Worm (Caenorhabditis elegans) whole organism, L1 larva: ENCODE data around the gene ZK930.4.

Experiments
- C04F5.9 ChIP-seq: sonication (generic microtip); optimal IDR thresholded peaks from 2 replicates; lab custom pipeline; 2016; ENCODE audit warnings: missing genetic modification characterization, missing compliant biosample characterization
- F16B12.6 ChIP-seq: fragments of 150-350 bp; optimal IDR thresholded peaks from 2 replicates; lab custom pipeline; 2014; ENCODE audit warnings: missing biosample characterization, missing genetic modification characterization
- blmp-1 ChIP-seq: fragments of 150-350 bp; optimal IDR thresholded peaks from 2 replicates; lab custom pipeline; 2014; ENCODE audit warnings: missing biosample characterization, missing genetic modification characterization
- ceh-63 ChIP-seq: fragments of 200-800 bp; sonication (Bioruptor generic); optimal IDR thresholded peaks from 2 replicates; lab custom pipeline; 2018; ENCODE audit warnings: mild to moderate bottlenecking, missing genetic modification characterization, missing compliant biosample characterization
- ceh-82 ChIP-seq, 3 experiments: fragments of 150-350 bp in 1 of 3; sonication (generic microtip) in 2 of 3; optimal IDR thresholded peaks; 2 replicates each; lab custom pipeline; 2014 to 2017; ENCODE audit warnings: missing biosample characterization in 3 of 3, missing genetic modification characterization in 3 of 3
- ceh-88 ChIP-seq: fragments of 200-800 bp; sonication (Bioruptor generic); IDR thresholded peaks from 2 replicates; pipeline ENCODE4 v1.3.6; 2022; ENCODE audit warnings: missing genetic modification characterization, missing compliant biosample characterization
- ceh-90 ChIP-seq: sonication (generic microtip); optimal IDR thresholded peaks from 2 replicates; lab custom pipeline; 2016; ENCODE audit warnings: missing genetic modification characterization, missing compliant biosample characterization
- ces-1 ChIP-seq: fragments of 150-350 bp; optimal IDR thresholded peaks from 2 replicates; lab custom pipeline; 2014; ENCODE audit warnings: missing biosample characterization, missing genetic modification reagents, missing genetic modification characterization
- dpl-1 ChIP-seq, 3 experiments: fragments of 150-350 bp in 2 of 3; sonication (generic microtip) in 1 of 3; optimal IDR thresholded peaks; 2 replicates each; lab custom pipeline; 2014 to 2017; ENCODE audit warnings: missing biosample characterization in 3 of 3, missing genetic modification characterization in 3 of 3, missing genetic modification reagents in 3 of 3
- dsc-1 ChIP-seq: sonication (generic microtip); optimal IDR thresholded peaks from 2 replicates; lab custom pipeline; 2016; ENCODE audit warnings: mild to moderate bottlenecking, missing genetic modification characterization, missing compliant biosample characterization
- efl-1 ChIP-seq, 4 experiments: fragments of 150-350 bp; optimal IDR thresholded peaks in 3 of 4; peaks in 1 of 4; 1 replicate in 1 of 4; 2 replicates in 3 of 4; lab custom pipeline; 2014; ENCODE audit warnings: missing biosample characterization in 2 of 4, missing genetic modification characterization in 2 of 4, missing genetic modification reagents in 2 of 4
- egl-13 ChIP-seq: sonication (generic microtip); optimal IDR thresholded peaks from 2 replicates; lab custom pipeline; 2016; ENCODE audit warnings: missing genotype, missing genetic modification reagents, missing genetic modification characterization, missing compliant biosample characterization
- elt-2 ChIP-seq: sonication (generic microtip); optimal IDR thresholded peaks from 2 replicates; lab custom pipeline; 2016; ENCODE audit warnings: missing genetic modification characterization, mild to moderate bottlenecking, inconsistent platforms, missing compliant biosample characterization, missing genetic modification reagents
- ets-5 ChIP-seq: fragments of 200-800 bp; sonication (Bioruptor generic); IDR thresholded peaks from 2 replicates; pipeline ENCODE4 v1.3.6; 2022; ENCODE audit warnings: missing genetic modification characterization, missing compliant biosample characterization
- fkh-10 ChIP-seq: sonication (generic microtip); optimal IDR thresholded peaks from 2 replicates; lab custom pipeline; 2017; ENCODE audit warnings: missing biosample characterization, missing genetic modification reagents, missing genetic modification characterization
- fos-1 ChIP-seq: fragments of 150-350 bp; optimal IDR thresholded peaks from 2 replicates; lab custom pipeline; 2014; ENCODE audit warnings: missing biosample characterization, missing genetic modification characterization
- hlh-17 ChIP-seq: fragments of 200-800 bp; sonication (Bioruptor generic); optimal IDR thresholded peaks from 2 replicates; lab custom pipeline; 2018; ENCODE audit warnings: missing genetic modification characterization, mild to moderate bottlenecking, missing compliant biosample characterization, moderate library complexity, borderline replicate concordance
- hpl-2 ChIP-seq: fragments of 150-350 bp; optimal IDR thresholded peaks from 2 replicates; lab custom pipeline; 2014; ENCODE audit warnings: missing biosample characterization, missing genetic modification reagents, missing genetic modification characterization
- lin-14 ChIP-seq: fragments of 200-800 bp; sonication (Bioruptor generic); optimal IDR thresholded peaks from 2 replicates; lab custom pipeline; 2018; ENCODE audit warnings: mild to moderate bottlenecking, missing genetic modification characterization, moderate library complexity, missing compliant biosample characterization
- lin-35 ChIP-seq, 2 experiments: fragments of 150-350 bp; optimal IDR thresholded peaks; 2 replicates each; lab custom pipeline; 2014; ENCODE audit warnings: missing biosample characterization in 2 of 2, missing genetic modification characterization in 2 of 2, missing genetic modification reagents in 2 of 2
- lir-3 ChIP-seq: sonication (generic microtip); optimal IDR thresholded peaks from 2 replicates; lab custom pipeline; 2016; ENCODE audit warnings: mild to moderate bottlenecking, missing genetic modification characterization, moderate library complexity, missing compliant biosample characterization; ENCODE audit not compliant: poor library complexity
- mab-9 ChIP-seq: fragments of 200-800 bp; sonication (Bioruptor generic); IDR thresholded peaks from 2 replicates; pipeline ENCODE4 v1.3.6; 2022; ENCODE audit warnings: missing genetic modification reagents, missing genetic modification characterization, missing compliant biosample characterization
- mef-2 ChIP-seq: fragments of 150-350 bp; optimal IDR thresholded peaks from 2 replicates; lab custom pipeline; 2014; ENCODE audit warnings: missing biosample characterization, missing genetic modification characterization
- nhr-11 ChIP-seq: fragments of 150-350 bp; optimal IDR thresholded peaks from 2 replicates; lab custom pipeline; 2014; ENCODE audit warnings: missing biosample characterization, missing genetic modification characterization
- nhr-12 ChIP-seq: sonication (generic microtip); optimal IDR thresholded peaks from 2 replicates; lab custom pipeline; 2017; ENCODE audit warnings: missing biosample characterization, missing genetic modification characterization
- nhr-20 ChIP-seq: sonication (generic microtip); optimal IDR thresholded peaks from 2 replicates; lab custom pipeline; 2016; ENCODE audit warnings: mild to moderate bottlenecking, missing genetic modification characterization, missing compliant biosample characterization
- nhr-71 ChIP-seq: sonication (generic microtip); optimal IDR thresholded peaks from 2 replicates; lab custom pipeline; 2016; ENCODE audit warnings: mild to moderate bottlenecking, missing genetic modification characterization, moderate library complexity, missing compliant biosample characterization
- skn-1 ChIP-seq: fragments of 150-350 bp; optimal IDR thresholded peaks from 2 replicates; lab custom pipeline; 2014; ENCODE audit warnings: missing biosample characterization, missing genetic modification characterization
- sox-4 ChIP-seq: sonication (generic microtip); optimal IDR thresholded peaks from 2 replicates; lab custom pipeline; 2016; ENCODE audit warnings: missing genetic modification characterization, missing compliant biosample characterization
- swsn-7 ChIP-seq: sonication (generic microtip); optimal IDR thresholded peaks from 2 replicates; lab custom pipeline; 2016; ENCODE audit warnings: missing genetic modification characterization, missing compliant biosample characterization
- unc-130 ChIP-seq: fragments of 150-350 bp; optimal IDR thresholded peaks from 2 replicates; lab custom pipeline; 2017; ENCODE audit warnings: missing biosample characterization, missing genetic modification characterization, inconsistent platforms
- vab-15 ChIP-seq: sonication (generic microtip); optimal IDR thresholded peaks from 2 replicates; lab custom pipeline; 2017; ENCODE audit warnings: missing genotype, mild to moderate bottlenecking, missing genetic modification characterization, missing compliant biosample characterization
- zip-4 ChIP-seq: fragments of 200-800 bp; sonication (Bioruptor generic); optimal IDR thresholded peaks from 2 replicates; lab custom pipeline; 2018; ENCODE audit warnings: mild to moderate bottlenecking, missing genetic modification characterization, moderate library complexity, missing compliant biosample characterization

ZK930.4 gene

ce11 chrII:11926501-11926900 is 20.2 kb downstream of the ZK930.4 start:
- TF ChIP-seq egl-13 (tag; lab: Kevin White, UChicago) = no peak
- no peak for TF ChIP-seq zip-4 (GFP tag; lab: Kevin White, UChicago)
- no peak for TF ChIP-seq nhr-11 (tag; lab: Kevin White, UChicago)
- TF ChIP-seq elt-2 (tag; lab: Kevin White, UChicago) = no peak
- no peak for TF ChIP-seq lir-3 (tag; lab: Kevin White, UChicago)
- no peak for TF ChIP-seq unc-130

ce11 chrII:11928752-11929151 is 22.4 kb downstream of the ZK930.4 start:
- no peak for TF ChIP-seq ces-1 (GFP tag; lab: Kevin White, UChicago)
- TF ChIP-seq efl-1 (optimal IDR thresholded peaks at IDR 0.05; lab: Kevin White, UChicago) = no peak
- TF ChIP-seq efl-1 (GFP tag; optimal IDR thresholded peaks at IDR 0.05 in 1 of 2; lab: Kevin White, UChicago) = peak in 1 of 2 experiments; percentile 65
- TF ChIP-seq skn-1 (tag; lab: Kevin White, UChicago) = no peak
- no peak for TF ChIP-seq C04F5.9 (tag; lab: Kevin White, UChicago)
- TF ChIP-seq blmp-1 = peak; percentile 78
- TF ChIP-seq mab-9 (GFP tag; lab: Robert Waterston, UW) = no peak
- TF ChIP-seq nhr-11 (tag; lab: Kevin White, UChicago) = no peak
- TF ChIP-seq ets-5 = no peak
- no peak for TF ChIP-seq vab-15 (tag; lab: Kevin White, UChicago)
- peak; percentile 26 for TF ChIP-seq lin-14 (GFP tag; lab: Kevin White, UChicago)
- TF ChIP-seq dpl-1 (GFP tag; optimal IDR thresholded peaks at IDR 0.05; lab: Kevin White, UChicago) = no peak
- no peak for TF ChIP-seq fos-1 (tag; lab: Kevin White, UChicago)
- TF ChIP-seq ceh-88 (GFP tag; lab: Robert Waterston, UW) = no peak
- no peak for TF ChIP-seq swsn-7

- TF ChIP-seq hpl-2 (GFP tag; lab: Kevin White, UChicago) = no peak
- TF ChIP-seq nhr-12 (tag; lab: Kevin White, UChicago) = no peak
- TF ChIP-seq nhr-71 (tag; lab: Kevin White, UChicago) = no peak
- no peak for TF ChIP-seq zip-4 (GFP tag; lab: Kevin White, UChicago)
- TF ChIP-seq egl-13 (tag; lab: Kevin White, UChicago) = no peak
- TF ChIP-seq sox-4 (tag; lab: Kevin White, UChicago) = no peak
- no peak for TF ChIP-seq nhr-20 (tag; lab: Kevin White, UChicago)
- TF ChIP-seq lin-35 (GFP tag; optimal IDR thresholded peaks at IDR 0.05; lab: Kevin White, UChicago) = no peak
- TF ChIP-seq ceh-90 (tag; lab: Kevin White, UChicago) = no peak
- TF ChIP-seq efl-1 (optimal IDR thresholded peaks at IDR 0.05; lab: Kevin White, UChicago) = no peak
- no peak for TF ChIP-seq efl-1 (GFP tag; optimal IDR thresholded peaks at IDR 0.05 in 1 of 2; lab: Kevin White, UChicago)
- no peak for TF ChIP-seq mef-2 (tag; lab: Kevin White, UChicago)
- TF ChIP-seq ceh-63 (GFP tag; lab: Kevin White, UChicago) = no peak
- no peak for TF ChIP-seq ceh-82 (tag; optimal IDR thresholded peaks at IDR 0.05; lab: Kevin White, UChicago)
- TF ChIP-seq swsn-7 = no peak
- no peak for TF ChIP-seq lin-14 (GFP tag; lab: Kevin White, UChicago)
- TF ChIP-seq skn-1 (tag; lab: Kevin White, UChicago) = no peak
- no peak for TF ChIP-seq hlh-17 (GFP tag; lab: Kevin White, UChicago)
- TF ChIP-seq vab-15 (tag; lab: Kevin White, UChicago) = no peak
These were observed 23.8 kb downstream of the ZK930.4 start for ce11 chrII:11930132-11930531.

- no peak for TF ChIP-seq sox-4 (tag; lab: Kevin White, UChicago)
- TF ChIP-seq fkh-10 (GFP tag; lab: Kevin White, UChicago) = no peak
- peak; percentile 73 for TF ChIP-seq blmp-1
- TF ChIP-seq dsc-1 (tag; lab: Kevin White, UChicago) = no peak
These were observed 28.9 kb downstream of the ZK930.4 start, which contains the start of gene lin-29 for ce11 chrII:11935266-11935665. Gene lin-29, minus strand, starts transcription at chrII:11935343.

ce11 chrII:11936393-11936792 is 30.1 kb downstream of the ZK930.4 start:
- TF ChIP-seq skn-1 (tag; lab: Kevin White, UChicago) (no peak), efl-1 (optimal IDR thresholded peaks at IDR 0.05; lab: Kevin White, UChicago) (no peak), efl-1 (GFP tag; optimal IDR thresholded peaks at IDR 0.05 in 1 of 2; lab: Kevin White, UChicago) (peak in 1 of 2 experiments; percentile 66), elt-2 (tag; lab: Kevin White, UChicago) (no peak), F16B12.6 (tag; lab: Kevin White, UChicago) (no peak)
